Worm (Caenorhabditis elegans) whole organism, young adult: Measurements from ENCODE around the gene K08E4.3.
A peak's percentile ranks its signal among the peaks of the same experiment; 100 is the strongest.

Experiments used
- B0261.1 ChIP-seq: sonication (generic microtip); optimal IDR thresholded peaks from 2 replicates; lab custom pipeline; 2016; ENCODE audit warnings: mild to moderate bottlenecking, missing genetic modification characterization, moderate library complexity, missing compliant biosample characterization
- F10E7.11 ChIP-seq: sonication (generic microtip); optimal IDR thresholded peaks from 2 replicates; lab custom pipeline; 2017; ENCODE audit warnings: mild to moderate bottlenecking, missing genetic modification characterization, moderate library complexity, missing compliant biosample characterization
- F33H1.4 ChIP-seq: fragments of 200-800 bp; sonication (Bioruptor generic); IDR thresholded peaks from 2 replicates; pipeline ENCODE4 v1.3.6; 2022; ENCODE audit warnings: missing genetic modification reagents, missing genetic modification characterization, missing compliant biosample characterization
- F49E8.2 ChIP-seq: sonication (generic microtip); optimal IDR thresholded peaks from 3 replicates; lab custom pipeline; 2017; ENCODE audit warnings: missing genetic modification characterization, mild to moderate bottlenecking, missing compliant biosample characterization, antibody characterized with exemption, moderate library complexity; ENCODE audit not compliant: insufficient read depth
- F52B5.7 ChIP-seq: sonication (generic microtip); optimal IDR thresholded peaks from 2 replicates; lab custom pipeline; 2016; ENCODE audit warnings: mild to moderate bottlenecking, missing genetic modification characterization, missing compliant biosample characterization
- F57C9.4 ChIP-seq: sonication (generic microtip); optimal IDR thresholded peaks from 2 replicates; lab custom pipeline; 2017; ENCODE audit warnings: mild to moderate bottlenecking, missing genetic modification characterization, missing compliant biosample characterization
- K12H6.12 ChIP-seq: fragments of 200-800 bp; sonication (Bioruptor generic); optimal IDR thresholded peaks from 2 replicates; lab custom pipeline; 2018; ENCODE audit warnings: mild to moderate bottlenecking, missing genetic modification characterization, missing compliant biosample characterization
- T26A5.8 ChIP-seq: sonication (generic microtip); optimal IDR thresholded peaks from 2 replicates; lab custom pipeline; 2016; ENCODE audit warnings: missing genetic modification characterization, missing compliant biosample characterization
- Y53F4B.3 ChIP-seq: fragments of 200-800 bp; sonication (Bioruptor generic); IDR thresholded peaks from 2 replicates; pipeline ENCODE4 v1.3.6; 2022; ENCODE audit warnings: missing genetic modification reagents, missing genetic modification characterization, missing compliant biosample characterization
- Y56A3A.18 ChIP-seq: fragments of 200-800 bp; sonication (Bioruptor generic); IDR thresholded peaks from 2 replicates; pipeline ENCODE4 v1.3.6; 2022; ENCODE audit warnings: missing genetic modification reagents, missing genetic modification characterization, missing compliant biosample characterization
- aptf-2 ChIP-seq: fragments of 200-800 bp; sonication (Bioruptor generic); conservative IDR thresholded peaks from 2 replicates; pipeline ENCODE4 v1.3.6; 2022; ENCODE audit warnings: missing genetic modification reagents, missing genetic modification characterization, missing compliant biosample characterization
- atf-7 ChIP-seq: sonication (generic microtip); optimal IDR thresholded peaks from 2 replicates; lab custom pipeline; 2017; ENCODE audit warnings: mild to moderate bottlenecking, missing genetic modification characterization, missing compliant biosample characterization
- athp-1 ChIP-seq: sonication (generic microtip); optimal IDR thresholded peaks from 2 replicates; lab custom pipeline; 2017; ENCODE audit warnings: mild to moderate bottlenecking, missing genetic modification characterization, missing compliant biosample characterization
- attf-3 ChIP-seq: fragments of 200-800 bp; sonication (Bioruptor generic); conservative IDR thresholded peaks from 2 replicates; pipeline ENCODE4 v1.3.6; 2022; ENCODE audit warnings: missing genetic modification reagents, missing genetic modification characterization, missing compliant biosample characterization
- ccch-3 ChIP-seq: fragments of 200-800 bp; sonication (Bioruptor generic); optimal IDR thresholded peaks from 2 replicates; lab custom pipeline; 2018; ENCODE audit warnings: mild to moderate bottlenecking, missing genetic modification characterization, missing compliant biosample characterization
- ceh-27 ChIP-seq: fragments of 200-800 bp; sonication (Bioruptor generic); optimal IDR thresholded peaks from 2 replicates; lab custom pipeline; 2018; ENCODE audit warnings: mild to moderate bottlenecking, missing genetic modification characterization, moderate library complexity, missing compliant biosample characterization
- ceh-40 ChIP-seq: fragments of 200-800 bp; sonication (Bioruptor generic); IDR thresholded peaks from 2 replicates; pipeline ENCODE4 v1.3.6; 2022; ENCODE audit warnings: missing genetic modification characterization, missing compliant biosample characterization
- ceh-58 ChIP-seq: fragments of 200-800 bp; sonication (Bioruptor generic); IDR thresholded peaks from 2 replicates; pipeline ENCODE4 v1.3.6; 2022; ENCODE audit warnings: missing genetic modification characterization, missing compliant biosample characterization
- ceh-91 ChIP-seq: fragments of 200-800 bp; sonication (Bioruptor generic); IDR thresholded peaks from 2 replicates; pipeline ENCODE4 v1.3.6; 2022; ENCODE audit warnings: missing genetic modification reagents, missing genetic modification characterization, missing compliant biosample characterization
- die-1 ChIP-seq: sonication (generic microtip); optimal IDR thresholded peaks from 2 replicates; lab custom pipeline; 2016; ENCODE audit warnings: missing genotype, mild to moderate bottlenecking, missing genetic modification characterization, missing compliant biosample characterization
- dox-1 ChIP-seq: fragments of 200-800 bp; sonication (Bioruptor generic); IDR thresholded peaks from 2 replicates; pipeline ENCODE4 v1.3.6; 2022; ENCODE audit warnings: missing genetic modification reagents, missing genetic modification characterization, missing compliant biosample characterization
- dpff-1 ChIP-seq: sonication (generic microtip); optimal IDR thresholded peaks from 2 replicates; lab custom pipeline; 2017; ENCODE audit warnings: mild to moderate bottlenecking, missing genetic modification characterization, missing compliant biosample characterization
- egl-44 ChIP-seq: fragments of 200-800 bp; sonication (Bioruptor generic); IDR thresholded peaks from 2 replicates; pipeline ENCODE4 v1.3.6; 2022; ENCODE audit warnings: missing genetic modification reagents, missing genetic modification characterization, missing compliant biosample characterization
- ekl-4 ChIP-seq: fragments of 200-800 bp; sonication (Bioruptor generic); IDR thresholded peaks from 2 replicates; pipeline ENCODE4 v1.3.6; 2022; ENCODE audit warnings: missing genetic modification reagents, missing genetic modification characterization, missing compliant biosample characterization
- ets-4 ChIP-seq: fragments of 200-800 bp; sonication (Bioruptor generic); optimal IDR thresholded peaks from 2 replicates; lab custom pipeline; 2018; ENCODE audit warnings: mild to moderate bottlenecking, missing genetic modification characterization, missing compliant biosample characterization
- hlh-12 ChIP-seq: sonication (generic microtip); optimal IDR thresholded peaks from 2 replicates; lab custom pipeline; 2016; ENCODE audit warnings: missing genetic modification characterization, missing compliant biosample characterization
- hlh-26 ChIP-seq: fragments of 200-800 bp; sonication (Bioruptor generic); conservative IDR thresholded peaks from 2 replicates; pipeline ENCODE4 v1.3.6; 2022; ENCODE audit warnings: missing genetic modification reagents, missing genetic modification characterization, missing compliant biosample characterization
- hrde-1 ChIP-seq: sonication (generic microtip); optimal IDR thresholded peaks from 2 replicates; lab custom pipeline; 2016; ENCODE audit warnings: missing genetic modification characterization, mild to moderate bottlenecking, missing compliant biosample characterization, moderate library complexity, missing genotype, missing genetic modification reagents, borderline replicate concordance
- lag-1 ChIP-seq: fragments of 200-800 bp; sonication (Bioruptor generic); IDR thresholded peaks from 2 replicates; pipeline ENCODE4 v1.3.6; 2022; ENCODE audit warnings: missing genetic modification reagents, missing genetic modification characterization, missing compliant biosample characterization
- let-526 ChIP-seq: fragments of 200-800 bp; sonication (Bioruptor generic); IDR thresholded peaks from 2 replicates; pipeline ENCODE4 v1.3.6; 2022; ENCODE audit warnings: missing genetic modification reagents, missing genetic modification characterization, missing compliant biosample characterization
- lin-26 ChIP-seq: fragments of 200-800 bp; sonication (Bioruptor generic); IDR thresholded peaks from 2 replicates; pipeline ENCODE4 v1.3.6; 2022; ENCODE audit warnings: missing genetic modification reagents, missing genetic modification characterization, missing compliant biosample characterization
- lin-40 ChIP-seq: sonication (generic microtip); optimal IDR thresholded peaks from 2 replicates; lab custom pipeline; 2016; ENCODE audit warnings: missing genetic modification characterization, mild to moderate bottlenecking, missing compliant biosample characterization, missing genotype, missing genetic modification reagents
- lir-1 ChIP-seq: fragments of 200-800 bp; sonication (Bioruptor generic); conservative IDR thresholded peaks from 2 replicates; pipeline ENCODE4 v1.3.6; 2022; ENCODE audit warnings: missing genetic modification reagents, missing genetic modification characterization, missing compliant biosample characterization
- mcd-1 ChIP-seq: fragments of 200-800 bp; sonication (Bioruptor generic); IDR thresholded peaks from 2 replicates; pipeline ENCODE4 v1.3.6; 2022; ENCODE audit warnings: missing genetic modification reagents, missing genetic modification characterization, missing compliant biosample characterization
- mes-4 ChIP-seq: sonication (generic microtip); optimal IDR thresholded peaks from 2 replicates; lab custom pipeline; 2016; ENCODE audit warnings: missing genotype, missing genetic modification characterization, missing compliant biosample characterization
- mxl-1 ChIP-seq: sonication (generic microtip); optimal IDR thresholded peaks from 2 replicates; lab custom pipeline; 2016; ENCODE audit warnings: missing genetic modification characterization, missing compliant biosample characterization
- nfyb-1 ChIP-seq: fragments of 200-800 bp; sonication (Bioruptor generic); IDR thresholded peaks from 2 replicates; pipeline ENCODE4 v1.3.6; 2022; ENCODE audit warnings: missing genetic modification reagents, missing genetic modification characterization, missing compliant biosample characterization
- nhr-179 ChIP-seq: sonication (generic microtip); optimal IDR thresholded peaks from 2 replicates; lab custom pipeline; 2016; ENCODE audit warnings: mild to moderate bottlenecking, missing genetic modification characterization, missing compliant biosample characterization
- pbrm-1 ChIP-seq: fragments of 200-800 bp; sonication (Bioruptor generic); IDR thresholded peaks from 2 replicates; pipeline ENCODE4 v1.3.6; 2022; ENCODE audit warnings: missing genetic modification reagents, missing genetic modification characterization, missing compliant biosample characterization
- rec-8 ChIP-seq, 2 experiments: sonication (generic microtip); optimal IDR thresholded peaks; 2 replicates each; lab custom pipeline; 2016; ENCODE audit warnings: mild to moderate bottlenecking in 2 of 2, missing genetic modification characterization in 2 of 2, missing genetic modification reagents in 2 of 2, missing genotype in 2 of 2, missing biosample characterization in 1 of 2, missing compliant biosample characterization in 1 of 2, moderate library complexity in 1 of 2
- repo-1 ChIP-seq: sonication (generic microtip); optimal IDR thresholded peaks from 2 replicates; lab custom pipeline; 2017; ENCODE audit warnings: mild to moderate bottlenecking, missing genetic modification characterization, missing compliant biosample characterization
- snpc-1.1 ChIP-seq: sonication (generic microtip); optimal IDR thresholded peaks from 2 replicates; lab custom pipeline; 2017; ENCODE audit warnings: missing genetic modification characterization, mild to moderate bottlenecking, missing compliant biosample characterization, antibody characterized with exemption, moderate library complexity, missing genotype, missing genetic modification reagents; ENCODE audit not compliant: insufficient read depth
- tbp1 ChIP-seq: fragments of 200-800 bp; sonication (Bioruptor generic); optimal IDR thresholded peaks from 2 replicates; lab custom pipeline; 2018; ENCODE audit warnings: mild to moderate bottlenecking, missing genetic modification characterization, missing compliant biosample characterization
- tlf-1 ChIP-seq: fragments of 200-800 bp; sonication (Bioruptor generic); optimal IDR thresholded peaks from 2 replicates; lab custom pipeline; 2018; ENCODE audit warnings: mild to moderate bottlenecking, missing genetic modification characterization, missing compliant biosample characterization
- unc-62 ChIP-seq: fragments of 150-350 bp; optimal IDR thresholded peaks from 2 replicates; lab custom pipeline; 2014; ENCODE audit warnings: missing biosample characterization, missing genetic modification reagents, missing genetic modification characterization
- ztf-18 ChIP-seq: sonication (generic microtip); optimal IDR thresholded peaks from 2 replicates; lab custom pipeline; 2016; ENCODE audit warnings: missing genotype, mild to moderate bottlenecking, missing genetic modification characterization, missing compliant biosample characterization
- ztf-22 ChIP-seq: fragments of 200-800 bp; sonication (Bioruptor generic); optimal IDR thresholded peaks from 2 replicates; lab custom pipeline; 2018; ENCODE audit warnings: mild to moderate bottlenecking, missing genetic modification characterization, moderate library complexity, missing compliant biosample characterization
- ztf-25 ChIP-seq: fragments of 200-800 bp; sonication (Bioruptor generic); IDR thresholded peaks from 2 replicates; pipeline ENCODE4 v1.3.6; 2022; ENCODE audit warnings: missing genetic modification reagents, missing genetic modification characterization, missing compliant biosample characterization
- ztf-6 ChIP-seq: fragments of 200-800 bp; sonication (Bioruptor generic); IDR thresholded peaks from 2 replicates; pipeline ENCODE4 v1.3.6; 2022; ENCODE audit warnings: missing genetic modification reagents, missing genetic modification characterization, missing compliant biosample characterization

The K08E4.3 gene

ce11 chrIV:12086498-12086897, 29.0 kb downstream of the K08E4.3 start (continued):
- TF ChIP-seq hrde-1 (tag; lab: Kevin White, UChicago) (peak; percentile 71), mes-4 (tag; lab: Kevin White, UChicago) (peak; percentile 78), ceh-58 (GFP tag; lab: Robert Waterston, UW) (no peak), ztf-22 (no peak), die-1 (peak; percentile 96), Y56A3A.18 (GFP tag; lab: Robert Waterston, UW) (peak; percentile 86), F57C9.4 (tag; lab: Kevin White, UChicago) (no peak), tbp1 (GFP tag; lab: Kevin White, UChicago) (peak; percentile 96), mxl-1 (tag; lab: Kevin White, UChicago) (peak; percentile 88), ekl-4 (GFP tag; lab: Robert Waterston, UW) (peak; percentile 86), tlf-1 (peak; percentile 79), hlh-12 (tag; lab: Kevin White, UChicago) (peak; percentile 32), atf-7 (peak; percentile 38), unc-62 (GFP tag; lab: Kevin White, UChicago) (no peak), athp-1 (tag; lab: Kevin White, UChicago) (peak; percentile 81), lin-40 (tag; lab: Kevin White, UChicago) (peak; percentile 75), dpff-1 (tag; lab: Kevin White, UChicago) (peak; percentile 26), F52B5.7 (peak; percentile 87), ztf-18 (peak; percentile 79), hlh-26 (no peak), lag-1 (GFP tag; lab: Robert Waterston, UW) (no peak), F10E7.11 (tag; lab: Kevin White, UChicago) (peak; percentile 48), ceh-91 (GFP tag; lab: Robert Waterston, UW) (peak; percentile 51; the same call in 1 of the 2 replicates), ets-4 (GFP tag; lab: Kevin White, UChicago) (peak; percentile 66), ztf-25 (GFP tag; lab: Robert Waterston, UW) (peak; percentile 88), egl-44 (GFP tag; lab: Robert Waterston, UW) (peak; percentile 81), snpc-1.1 (tag; lab: Kevin White, UChicago) (no peak), aptf-2 (GFP tag; lab: Robert Waterston, UW) (peak; percentile 71; the same call in 1 of the 2 replicates), F49E8.2 (tag; lab: Kevin White, UChicago) (peak; percentile 91), lin-26 (GFP tag; lab: Robert Waterston, UW) (peak; percentile 98), rec-8 (tag; optimal IDR thresholded peaks at IDR 0.05; lab: Kevin White, UChicago) (peak; percentile 67 to 92), mcd-1 (GFP tag; lab: Robert Waterston, UW) (peak; percentile 83), K12H6.12 (tag; lab: Kevin White, UChicago) (peak; percentile 66), attf-3 (GFP tag; lab: Robert Waterston, UW) (peak; percentile 64), ccch-3 (GFP tag; lab: Kevin White, UChicago) (no peak), ztf-6 (GFP tag; lab: Robert Waterston, UW) (peak; percentile 70; the same call in 1 of the 2 replicates), nhr-179 (tag; lab: Kevin White, UChicago) (no peak), T26A5.8 (tag; lab: Kevin White, UChicago) (peak; percentile 76), ceh-27 (GFP tag; lab: Kevin White, UChicago) (peak; percentile 86), F33H1.4 (GFP tag; lab: Robert Waterston, UW) (peak; percentile 63), B0261.1 (tag; lab: Kevin White, UChicago) (peak; percentile 91), ceh-40 (GFP tag; lab: Robert Waterston, UW) (peak; percentile 30; the same call in 1 of the 2 replicates), lir-1 (GFP tag; lab: Robert Waterston, UW) (peak; percentile 61), dox-1 (GFP tag; lab: Robert Waterston, UW) (peak; percentile 91), nfyb-1 (GFP tag; lab: Robert Waterston, UW) (peak; percentile 90), Y53F4B.3 (GFP tag; lab: Robert Waterston, UW) (peak; percentile 77; the same call in 1 of the 2 replicates), let-526 (no peak), pbrm-1 (GFP tag; lab: Robert Waterston, UW) (peak; percentile 82), repo-1 (no peak)
